Worm (Caenorhabditis elegans) whole organism, L4 larva: ENCODE data around the gene clec-233.

Source experiments
- arid-1 ChIP-seq: fragments of 200-800 bp; sonication (Bioruptor generic); conservative IDR thresholded peaks from 2 replicates; pipeline ENCODE4 v1.3.6; 2022; ENCODE audit warnings: missing genetic modification reagents, missing genetic modification characterization, missing compliant biosample characterization
- lir-3 ChIP-seq: sonication (generic microtip); optimal IDR thresholded peaks from 2 replicates; lab custom pipeline; 2016; ENCODE audit warnings: mild to moderate bottlenecking, missing genetic modification characterization, missing compliant biosample characterization
- zip-11 ChIP-seq: fragments of 200-800 bp; sonication (Bioruptor generic); IDR thresholded peaks from 2 replicates; pipeline ENCODE4 v1.3.6; 2022; ENCODE audit warnings: missing genetic modification characterization, missing compliant biosample characterization

ce11 chrV:16214505-16214904 lies 19.2 kb upstream of the clec-233 start, which contains the start of gene F11A5.9:
- TF ChIP-seq zip-11 = no peak
- no peak for TF ChIP-seq arid-1
- no peak for TF ChIP-seq lir-3 (tag; lab: Kevin White, UChicago)
